Worm (Caenorhabditis elegans) whole organism, young adult: Measurements from ENCODE around the gene B0507.3.

Experiments used
- Y95B8A.8 ChIP-seq: fragments of 200-800 bp; sonication (Bioruptor generic); IDR thresholded peaks from 2 replicates; pipeline ENCODE4 v1.3.6; 2022; ENCODE audit warnings: missing genetic modification reagents, missing genetic modification characterization, missing compliant biosample characterization
- ama-1 ChIP-seq, 3 experiments: fragments of 150-350 bp in 1 of 3; sonication (generic microtip) in 2 of 3; optimal IDR thresholded peaks; 2 replicates each; lab custom pipeline; 2014 to 2018; ENCODE audit warnings: missing biosample characterization in 2 of 3, missing genetic modification characterization in 2 of 3, missing genetic modification reagents in 2 of 3
- aptf-2 ChIP-seq: fragments of 200-800 bp; sonication (Bioruptor generic); conservative IDR thresholded peaks from 2 replicates; pipeline ENCODE4 v1.3.6; 2022; ENCODE audit warnings: missing genetic modification reagents, missing genetic modification characterization, missing compliant biosample characterization
- pha-4 ChIP-seq: fragments of 150-350 bp; sonication (generic microtip); optimal IDR thresholded peaks from 2 replicates; lab custom pipeline; 2014; ENCODE audit warnings: missing biosample characterization, missing genetic modification reagents, missing genetic modification characterization
- snpc-4 ChIP-seq, 5 experiments: fragments of 150-350 bp in 1 of 5; sonication (generic microtip) in 4 of 5; optimal IDR thresholded peaks; 2 replicates each; lab custom pipeline; 2014 to 2018; ENCODE audit warnings: missing genetic modification characterization in 5 of 5, missing biosample characterization in 3 of 5, antibody characterized with exemption in 2 of 5, mild to moderate bottlenecking in 2 of 5, missing compliant biosample characterization in 2 of 5, missing genotype in 2 of 5, moderate library complexity in 2 of 5, missing genetic modification reagents in 1 of 5
- unc-62 ChIP-seq: fragments of 150-350 bp; optimal IDR thresholded peaks from 2 replicates; lab custom pipeline; 2014; ENCODE audit warnings: missing biosample characterization, missing genetic modification reagents, missing genetic modification characterization
- ztf-3 ChIP-seq: fragments of 200-800 bp; sonication (Bioruptor generic); optimal IDR thresholded peaks from 2 replicates; lab custom pipeline; 2018; ENCODE audit warnings: mild to moderate bottlenecking, missing genetic modification characterization, missing compliant biosample characterization

- TF ChIP-seq unc-62 (GFP tag; lab: Kevin White, UChicago) (no peak), Y95B8A.8 (no peak), aptf-2 (GFP tag; lab: Robert Waterston, UW) (no peak), ama-1 (optimal IDR thresholded peaks at IDR 0.05; lab: Kevin White, UChicago) (no peak), ama-1 (GFP tag; optimal IDR thresholded peaks at IDR 0.05; lab: Kevin White, UChicago) (no peak), ztf-3 (GFP tag; lab: Kevin White, UChicago) (no peak), pha-4 (tag; lab: Kevin White, UChicago) (no peak), snpc-4 (GFP tag; optimal IDR thresholded peaks at IDR 0.05; lab: Kevin White, UChicago) (no peak), snpc-4 (tag; optimal IDR thresholded peaks at IDR 0.05; lab: Kevin White, UChicago) (no peak)
These were observed 27.5 kb downstream of the B0507.3 start for ce11 chrV:8796246-8796645.
